Fruit fly (Drosophila melanogaster): Measurements from ENCODE around the gene Rsph9.

Gene Rsph9

DNA sequence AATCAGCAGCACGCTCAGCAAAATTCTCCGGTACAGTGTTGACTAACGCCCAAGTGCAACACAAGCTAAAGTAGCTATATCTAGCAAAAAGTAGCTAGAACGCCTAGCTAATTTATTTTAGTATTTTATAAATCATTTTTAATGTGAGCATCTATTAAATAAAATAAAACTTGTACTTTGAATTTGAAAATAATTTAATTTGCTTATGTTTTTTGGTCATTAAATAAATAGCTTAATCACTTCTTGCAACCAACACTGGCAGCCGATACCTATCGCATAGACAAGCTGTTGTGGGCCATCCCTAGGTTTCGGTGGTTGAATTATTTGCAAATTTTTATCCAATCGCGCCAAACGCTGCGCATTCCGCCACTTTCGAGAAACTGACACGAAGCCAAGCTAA, 2.1 kb downstream of the Rsph9 start, which contains the start of the genes Polr2J and CG15141 (continued):
- TF ChIP-seq nerfin-1 (tag; optimal IDR thresholded peaks at IDR 0.05) (peak; percentile 96), Bteb2 (GFP tag; optimal IDR thresholded peaks at IDR 0.05) (peak; percentile 79), YL-1 (GFP tag; optimal IDR thresholded peaks at IDR 0.05) (peak; percentile 85), CoRest (tag; optimal IDR thresholded peaks at IDR 0.05) (peak; percentile 92), Gug (GFP tag; IDR thresholded peaks at IDR 0.05) (peak; percentile 83; the same call in 3 of the 4 replicates), grau (tag; optimal IDR thresholded peaks at IDR 0.05) (peak; percentile 88), CG8281 (tag; optimal IDR thresholded peaks at IDR 0.05) (peak; percentile 48), CG3281 (GFP tag; optimal IDR thresholded peaks at IDR 0.05) (peak; percentile 81), CG10147 (GFP tag; optimal IDR thresholded peaks at IDR 0.05) (no peak), CG1603 (tag; optimal IDR thresholded peaks at IDR 0.05) (peak; percentile 59), CG15479 (GFP tag; optimal IDR thresholded peaks at IDR 0.05) (peak; percentile 14), B-H2 (GFP tag; optimal IDR thresholded peaks at IDR 0.05) (peak; percentile 79), CG7271 (tag; optimal IDR thresholded peaks at IDR 0.05) (peak; percentile 78), CG17829 (tag; optimal IDR thresholded peaks at IDR 0.05) (peak; percentile 91), oc (tag; optimal IDR thresholded peaks at IDR 0.05) (no peak), CG30020 (tag; optimal IDR thresholded peaks at IDR 0.05) (peak; percentile 83), CG4730 (GFP tag; IDR thresholded peaks at IDR 0.05) (peak; percentile 81), slbo (GFP tag; IDR thresholded peaks at IDR 0.05) (peak; percentile 94), br (optimal IDR thresholded peaks at IDR 0.05) (no peak), CkIIα-i1 (GFP tag; IDR thresholded peaks at IDR 0.05) (no peak), CG16813 (GFP tag; IDR thresholded peaks at IDR 0.05; ENCODE audit: partially characterized antibody) (peak; percentile 95), bbx (GFP tag; IDR thresholded peaks at IDR 0.05; ENCODE audit: partially characterized antibody) (peak; percentile 68), CG10267 (tag; optimal IDR thresholded peaks at IDR 0.05) (peak; percentile 99), CG3995 (GFP tag; optimal IDR thresholded peaks at IDR 0.05) (peak; percentile 56), CG9876 (GFP tag; optimal IDR thresholded peaks at IDR 0.05) (peak; percentile 41), HLH3B (GFP tag; IDR thresholded peaks at IDR 0.05) (peak; percentile 84), unc-4 (GFP tag; IDR thresholded peaks at IDR 0.05; ENCODE audit: partially characterized antibody) (peak; percentile 89), CG31365 (tag; optimal IDR thresholded peaks at IDR 0.05) (no peak), twi (tag; optimal IDR thresholded peaks at IDR 0.05) (no peak), CG6765 (GFP tag; optimal IDR thresholded peaks at IDR 0.05) (peak; percentile 45), zf30C (GFP tag; optimal IDR thresholded peaks at IDR 0.05) (no peak), cas (GFP tag; IDR thresholded peaks at IDR 0.05) (peak; percentile 67), disco-r (GFP tag; optimal IDR thresholded peaks at IDR 0.05) (no peak), CG6175 (GFP tag; IDR thresholded peaks at IDR 0.05) (peak; percentile 71; the same call in 2 of the 3 replicates), Ravus (GFP tag; IDR thresholded peaks at IDR 0.05) (peak; percentile 65), CG6654 (GFP tag; optimal IDR thresholded peaks at IDR 0.05) (peak; percentile 58), CG17328 (GFP tag; IDR thresholded peaks at IDR 0.05) (peak; percentile 75), Usf (GFP tag; optimal IDR thresholded peaks at IDR 0.05) (peak; percentile 69), CG1233 (GFP tag; optimal IDR thresholded peaks at IDR 0.05) (peak; percentile 80), TFAM (GFP tag; optimal IDR thresholded peaks at IDR 0.05) (peak; percentile 14), CG17912 (GFP tag; optimal IDR thresholded peaks at IDR 0.05) (no peak), Fer2 (tag; optimal IDR thresholded peaks at IDR 0.05) (peak; percentile 66), Sry-δ (GFP tag; optimal IDR thresholded peaks at IDR 0.05) (peak; percentile 85), CG7987 (GFP tag; optimal IDR thresholded peaks at IDR 0.05) (peak; percentile 41), inv (GFP tag; IDR thresholded peaks at IDR 0.05; ENCODE audit: partially characterized antibody) (peak; percentile 82), en (GFP tag; optimal IDR thresholded peaks at IDR 0.05) (no peak), Mes4 (GFP tag; optimal IDR thresholded peaks at IDR 0.05) (peak; percentile 63), ERR (GFP tag; optimal IDR thresholded peaks at IDR 0.05) (no peak), CG33213 (GFP tag; optimal IDR thresholded peaks at IDR 0.05) (peak; percentile 52), CG2889 (GFP tag; IDR thresholded peaks at IDR 0.05) (peak; percentile 63; the same call in 2 of the 3 replicates), pum (GFP tag; optimal IDR thresholded peaks at IDR 0.05) (peak; percentile 79)
